Fruit fly (Drosophila melanogaster): ENCODE measurements around the gene Ir94b.

dm6 chr3R:22072553-22072952, 44.5 kb downstream of the Ir94b start:
- TF ChIP-seq psq (optimal IDR thresholded peaks at IDR 0.05): no peak
- no peak for TF ChIP-seq usp (GFP tag; optimal IDR thresholded peaks at IDR 0.05)
- TF ChIP-seq Dll (optimal IDR thresholded peaks at IDR 0.05): no peak
- TF ChIP-seq pan (optimal IDR thresholded peaks at IDR 0.05): no peak

Data from whole organism.